Worm (Caenorhabditis elegans): ENCODE measurements around the gene Y1B5A.1.

- TF ChIP-seq nhr-28 (tag; optimal IDR thresholded peaks at IDR 0.05) (no peak), jun-1 (tag; optimal IDR thresholded peaks at IDR 0.05) (no peak), ama-1 (optimal IDR thresholded peaks at IDR 0.05) (no peak), daf-16 (GFP tag; optimal IDR thresholded peaks at IDR 0.05) (no peak), daf-16 (tag; optimal IDR thresholded peaks at IDR 0.05) (no peak), ceh-82 (tag; optimal IDR thresholded peaks at IDR 0.05) (no peak)
Observed at ce11 chrX:7075250-7075649, 9.9 kb upstream of the Y1B5A.1 start, which contains the start of gene B0403.6.
